Worm (Caenorhabditis elegans) whole organism, mixed stage, embryonic: ENCODE measurements around the gene his-70.

Experiments
- bed-3 ChIP-seq: fragments of 200-800 bp; sonication (Bioruptor generic); optimal IDR thresholded peaks from 3 replicates; lab custom pipeline; 2018; ENCODE audit warnings: mild to moderate bottlenecking, missing genetic modification characterization, moderate library complexity, missing compliant biosample characterization
- blmp-1 ChIP-seq: fragments of 150-350 bp; optimal IDR thresholded peaks from 2 replicates; lab custom pipeline; 2014; ENCODE audit warnings: missing biosample characterization, missing genetic modification characterization
- ceh-39 ChIP-seq: fragments of 150-350 bp; optimal IDR thresholded peaks from 2 replicates; lab custom pipeline; 2014; ENCODE audit warnings: missing biosample characterization, missing genetic modification characterization
- ceh-83 ChIP-seq: fragments of 200-800 bp; sonication (Bioruptor generic); optimal IDR thresholded peaks from 2 replicates; lab custom pipeline; 2018; ENCODE audit warnings: mild to moderate bottlenecking, missing genetic modification characterization, missing compliant biosample characterization
- ces-1 ChIP-seq: fragments of 150-350 bp; optimal IDR thresholded peaks from 2 replicates; lab custom pipeline; 2014; ENCODE audit warnings: missing biosample characterization, missing genetic modification reagents, missing genetic modification characterization
- cnd-1 ChIP-seq: fragments of 200-800 bp; sonication (Bioruptor generic); optimal IDR thresholded peaks from 2 replicates; lab custom pipeline; 2018; ENCODE audit warnings: mild to moderate bottlenecking, missing genetic modification characterization, missing compliant biosample characterization
- elt-1 ChIP-seq: sonication (generic microtip); optimal IDR thresholded peaks from 2 replicates; lab custom pipeline; 2017; ENCODE audit warnings: missing genetic modification characterization, mild to moderate bottlenecking, missing compliant biosample characterization, antibody characterized with exemption, moderate library complexity, borderline replicate concordance; ENCODE audit not compliant: insufficient read depth
- ham-2 ChIP-seq: fragments of 200-800 bp; sonication (Bioruptor generic); optimal IDR thresholded peaks from 2 replicates; lab custom pipeline; 2018; ENCODE audit warnings: mild to moderate bottlenecking, missing genetic modification characterization, missing compliant biosample characterization
- hlh-1 ChIP-seq: fragments of 150-350 bp; optimal IDR thresholded peaks from 2 replicates; lab custom pipeline; 2014; ENCODE audit warnings: missing biosample characterization, missing genetic modification reagents, missing genetic modification characterization
- lin-13 ChIP-seq: fragments of 150-350 bp; optimal IDR thresholded peaks from 2 replicates; lab custom pipeline; 2014; ENCODE audit warnings: missing biosample characterization, missing genetic modification characterization
- lin-32 ChIP-seq: fragments of 200-800 bp; sonication (Bioruptor generic); optimal IDR thresholded peaks from 2 replicates; lab custom pipeline; 2018; ENCODE audit warnings: mild to moderate bottlenecking, missing genetic modification characterization, missing compliant biosample characterization
- lsy-2 ChIP-seq: fragments of 150-350 bp; optimal IDR thresholded peaks from 2 replicates; lab custom pipeline; 2014; ENCODE audit warnings: missing biosample characterization, missing genetic modification characterization
- mep-1 ChIP-seq: fragments of 150-350 bp; optimal IDR thresholded peaks from 2 replicates; lab custom pipeline; 2017; ENCODE audit warnings: missing biosample characterization, missing genetic modification reagents, missing genetic modification characterization, inconsistent platforms
- mls-2 ChIP-seq: sonication (generic microtip); optimal IDR thresholded peaks from 2 replicates; lab custom pipeline; 2016; ENCODE audit warnings: mild to moderate bottlenecking, missing genetic modification characterization, moderate library complexity, missing compliant biosample characterization
- nhr-237 ChIP-seq: fragments of 150-350 bp; optimal IDR thresholded peaks from 2 replicates; lab custom pipeline; 2014; ENCODE audit warnings: missing biosample characterization, missing genetic modification characterization
- nhr-28 ChIP-seq: fragments of 150-350 bp; optimal IDR thresholded peaks from 2 replicates; lab custom pipeline; 2014; ENCODE audit warnings: missing biosample characterization, missing genetic modification characterization
- nhr-76 ChIP-seq: sonication (generic microtip); optimal IDR thresholded peaks from 2 replicates; lab custom pipeline; 2017; ENCODE audit warnings: missing biosample characterization, missing genetic modification characterization
- pha-4 ChIP-seq: fragments of 150-350 bp; optimal IDR thresholded peaks from 2 replicates; lab custom pipeline; 2018; ENCODE audit warnings: missing biosample characterization, missing genetic modification reagents, missing genetic modification characterization
- sem-2 ChIP-seq: fragments of 200-800 bp; sonication (Bioruptor generic); optimal IDR thresholded peaks from 2 replicates; lab custom pipeline; 2018; ENCODE audit warnings: mild to moderate bottlenecking, missing genetic modification characterization, missing compliant biosample characterization
- snpc-4 ChIP-seq: fragments of 150-350 bp; optimal IDR thresholded peaks from 2 replicates; lab custom pipeline; 2014; ENCODE audit warnings: missing biosample characterization, missing genetic modification characterization
- sptf-1 ChIP-seq: sonication (generic microtip); optimal IDR thresholded peaks from 2 replicates; lab custom pipeline; 2017; ENCODE audit warnings: mild to moderate bottlenecking, missing genetic modification characterization, moderate library complexity, missing compliant biosample characterization
- tbx-8 ChIP-seq: fragments of 200-800 bp; sonication (Bioruptor generic); optimal IDR thresholded peaks from 2 replicates; lab custom pipeline; 2018; ENCODE audit warnings: mild to moderate bottlenecking, missing genetic modification characterization, moderate library complexity, missing compliant biosample characterization
- unc-120 ChIP-seq: sonication (generic microtip); optimal IDR thresholded peaks from 2 replicates; lab custom pipeline; 2017; ENCODE audit warnings: missing genetic modification characterization, missing compliant biosample characterization; ENCODE audit not compliant: poor library complexity, severe bottlenecking
- unc-39 ChIP-seq: fragments of 150-350 bp; optimal IDR thresholded peaks from 2 replicates; lab custom pipeline; 2014; ENCODE audit warnings: missing biosample characterization, missing genetic modification characterization
- unc-62 ChIP-seq: fragments of 150-350 bp; optimal IDR thresholded peaks from 2 replicates; lab custom pipeline; 2014; ENCODE audit warnings: missing biosample characterization, missing genetic modification reagents, missing genetic modification characterization
- ztf-11 ChIP-seq: fragments of 150-350 bp; optimal IDR thresholded peaks from 2 replicates; lab custom pipeline; 2014; ENCODE audit warnings: missing biosample characterization, missing genetic modification characterization

Gene his-70

DNA sequence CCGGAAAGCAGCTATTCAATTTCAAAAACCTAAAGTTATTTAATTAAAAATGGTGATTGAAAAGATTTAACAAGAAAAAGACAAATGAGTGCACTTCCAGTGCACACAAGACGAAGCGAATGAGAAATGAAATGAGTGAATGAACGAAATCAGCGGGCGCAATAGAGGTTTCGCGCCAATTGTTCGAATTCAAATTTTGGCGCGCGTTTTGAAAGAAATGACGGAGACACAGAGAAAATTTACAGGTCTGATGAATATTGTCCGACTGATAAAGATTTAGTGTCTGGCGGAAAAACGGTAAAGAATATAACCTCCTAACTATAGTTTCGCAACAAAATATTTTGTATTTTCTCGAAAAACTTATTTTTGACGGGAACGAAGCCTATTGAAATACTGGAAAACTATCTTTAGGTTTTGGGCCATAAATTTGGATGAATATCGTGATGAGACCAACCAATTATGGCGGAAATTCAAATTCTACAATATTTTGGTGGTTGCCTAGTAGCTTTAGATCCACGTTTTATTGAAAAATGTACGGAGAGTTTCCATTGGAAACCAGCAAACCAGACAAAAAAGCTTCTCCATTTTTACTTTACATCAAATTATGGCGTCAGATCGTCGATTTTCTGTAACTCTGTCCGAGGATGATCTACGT is 35.6 kb upstream of the his-70 start, which contains the start of gene C03C10.7:
Gene C03C10.7 (plus strand): TSS at position 605 of the 655 bp plus-strand sequence.
- TF ChIP-seq bed-3 (GFP tag; lab: Kevin White, UChicago) = no peak
- no peak for TF ChIP-seq elt-1 (tag; lab: Kevin White, UChicago)
- TF ChIP-seq cnd-1 (tag; lab: Kevin White, UChicago) = no peak
- TF ChIP-seq pha-4 (tag; lab: Kevin White, UChicago) = no peak
- TF ChIP-seq, all 35 proteins: peak for 0

ce11 chrIII:4094681-4095080 is 34.8 kb upstream of the his-70 start, which contains the start of gene rnr-2:
TSS of gene rnr-2 (minus strand) at chrIII:4094921.
- TF ChIP-seq unc-39 (tag; lab: Kevin White, UChicago) (no peak), mep-1 (tag; lab: Kevin White, UChicago) (no peak), sem-2 (GFP tag; lab: Kevin White, UChicago) (no peak), ztf-11 (tag; lab: Kevin White, UChicago) (no peak), cnd-1 (tag; lab: Kevin White, UChicago) (no peak), hlh-1 (tag; lab: Kevin White, UChicago) (peak; percentile 3)

DNA sequence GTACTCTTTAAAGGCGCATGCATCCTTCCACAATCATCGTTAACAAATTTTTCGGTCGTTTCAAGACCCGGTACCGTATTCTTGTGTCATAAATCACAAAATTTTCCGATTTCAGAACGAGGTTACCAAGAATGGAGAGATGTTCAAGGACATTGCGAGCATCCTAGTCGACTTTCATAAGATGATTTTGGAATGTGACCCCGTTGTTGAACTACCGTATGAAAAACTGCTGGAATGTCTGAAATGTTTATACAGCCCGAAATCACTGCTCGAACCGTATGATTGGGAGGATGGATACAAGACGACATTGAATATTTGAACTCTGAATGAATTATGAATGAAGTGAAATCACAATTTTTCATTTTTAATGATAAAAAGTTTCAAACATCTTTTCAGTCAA is 33.0 kb upstream of the his-70 start:
- TF ChIP-seq ceh-83 (GFP tag; lab: Kevin White, UChicago) (no peak), ces-1 (GFP tag; lab: Kevin White, UChicago) (no peak), unc-39 (tag; lab: Kevin White, UChicago) (no peak), unc-120 (tag; lab: Kevin White, UChicago) (no peak), snpc-4 (no peak), sptf-1 (tag; lab: Kevin White, UChicago) (no peak), nhr-76 (tag; lab: Kevin White, UChicago) (no peak), pha-4 (tag; lab: Kevin White, UChicago) (no peak), nhr-237 (no peak), sem-2 (GFP tag; lab: Kevin White, UChicago) (no peak), unc-62 (GFP tag; lab: Kevin White, UChicago) (no peak), nhr-28 (tag; lab: Kevin White, UChicago) (no peak), bed-3 (GFP tag; lab: Kevin White, UChicago) (no peak), tbx-8 (GFP tag; lab: Kevin White, UChicago) (no peak), ceh-39 (tag; lab: Kevin White, UChicago) (no peak), mls-2 (no peak), lin-13 (tag; lab: Kevin White, UChicago) (no peak), cnd-1 (tag; lab: Kevin White, UChicago) (no peak), ham-2 (GFP tag; lab: Kevin White, UChicago) (no peak)
- TF ChIP-seq, all 35 proteins: peak for 0

- TF ChIP-seq tbx-8 (GFP tag; lab: Kevin White, UChicago) (no peak), lin-32 (GFP tag; lab: Kevin White, UChicago) (peak; percentile 75)
Measured at ce11 chrIII:4092020-4092419, 32.1 kb upstream of the his-70 start, which contains the start of gene C03C10.5. TSS of gene C03C10.5 (minus strand) at chrIII:4092120.

- TF ChIP-seq cnd-1 (tag; lab: Kevin White, UChicago) (no peak), ham-2 (GFP tag; lab: Kevin White, UChicago) (no peak), nhr-237 (no peak), unc-62 (GFP tag; lab: Kevin White, UChicago) (no peak), snpc-4 (no peak), nhr-28 (tag; lab: Kevin White, UChicago) (no peak), mls-2 (no peak)
Measured at ce11 chrIII:4090773-4091172, 30.9 kb upstream of the his-70 start, which contains the start of gene C03C10.2. TSS of gene C03C10.2 (plus strand) at chrIII:4091073.

DNA sequence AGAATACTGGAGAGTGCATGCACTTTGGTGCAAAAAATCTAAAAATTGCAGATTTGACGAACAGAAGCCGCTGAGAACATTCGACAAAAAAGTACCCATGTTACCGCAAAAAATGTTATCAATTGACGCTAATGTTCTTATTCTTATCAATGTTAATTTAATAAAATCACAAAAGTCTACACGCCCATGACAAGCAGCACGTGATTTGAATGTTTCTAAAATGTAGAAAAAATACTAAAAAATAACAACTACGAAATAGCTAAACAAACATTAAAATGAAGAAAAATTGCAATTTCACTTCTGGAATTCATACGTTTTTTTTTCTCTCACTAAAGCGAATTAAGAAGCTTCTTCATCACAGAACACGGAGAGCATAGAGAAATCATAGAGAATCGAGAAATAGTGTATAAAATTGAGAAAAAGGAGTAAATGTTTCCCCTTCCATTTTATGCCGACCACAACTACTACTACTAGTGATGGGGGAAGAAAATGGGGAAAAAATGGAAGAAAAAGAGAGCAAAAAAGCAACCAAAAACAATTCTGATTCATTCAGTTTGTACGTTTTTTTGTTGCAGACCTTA is 28.5 kb upstream of the his-70 start:
- no peak for TF ChIP-seq ceh-39 (tag; lab: Kevin White, UChicago)
- TF ChIP-seq unc-120 (tag; lab: Kevin White, UChicago) = peak; percentile 15
- peak; percentile 85 for TF ChIP-seq ces-1 (GFP tag; lab: Kevin White, UChicago)
- TF ChIP-seq bed-3 (GFP tag; lab: Kevin White, UChicago) = no peak
- peak; percentile 2 for TF ChIP-seq lsy-2 (tag; lab: Kevin White, UChicago)
- TF ChIP-seq blmp-1 = no peak
- TF ChIP-seq lin-13 (tag; lab: Kevin White, UChicago) = no peak
